Worm (Caenorhabditis elegans): ENCODE measurements around the gene nhr-249.

DNA sequence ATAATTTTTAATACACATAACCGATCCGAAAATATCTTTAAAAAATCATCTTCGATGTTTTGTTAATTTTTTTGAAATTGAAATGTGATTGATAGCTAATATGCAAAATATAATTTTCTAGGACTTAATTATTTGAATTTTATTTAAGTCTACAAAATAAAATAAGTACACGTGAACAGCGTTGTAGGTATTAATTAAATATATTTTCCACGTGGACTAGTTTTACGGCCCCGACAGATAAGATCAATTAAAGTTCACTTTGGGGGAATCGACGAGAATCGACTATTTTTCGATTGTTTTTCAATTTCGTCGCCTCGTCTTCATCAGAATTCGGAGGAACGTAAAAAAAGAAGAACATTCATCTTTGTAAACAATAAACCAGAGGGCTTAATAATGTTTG lies 26.9 kb upstream of the nhr-249 start, which contains the start of gene C25A8.5:
- TF ChIP-seq unc-55 (GFP tag; optimal IDR thresholded peaks at IDR 0.05) (no peak), alr-1 (tag; optimal IDR thresholded peaks at IDR 0.05) (no peak), blmp-1 (tag; optimal IDR thresholded peaks at IDR 0.05; ENCODE audit: insufficient read depth) (no peak), nhr-25 (tag; optimal IDR thresholded peaks at IDR 0.05) (no peak), mab-5 (tag; optimal IDR thresholded peaks at IDR 0.05) (no peak), ztf-11 (tag; optimal IDR thresholded peaks at IDR 0.05) (no peak), ama-1 (optimal IDR thresholded peaks at IDR 0.05) (no peak), peb-1 (tag; optimal IDR thresholded peaks at IDR 0.05) (no peak), mdl-1 (tag; optimal IDR thresholded peaks at IDR 0.05) (no peak)

Data from whole organism, L2 larva.